Fruit fly (Drosophila melanogaster): ENCODE measurements around the gene CG31198.

DNA sequence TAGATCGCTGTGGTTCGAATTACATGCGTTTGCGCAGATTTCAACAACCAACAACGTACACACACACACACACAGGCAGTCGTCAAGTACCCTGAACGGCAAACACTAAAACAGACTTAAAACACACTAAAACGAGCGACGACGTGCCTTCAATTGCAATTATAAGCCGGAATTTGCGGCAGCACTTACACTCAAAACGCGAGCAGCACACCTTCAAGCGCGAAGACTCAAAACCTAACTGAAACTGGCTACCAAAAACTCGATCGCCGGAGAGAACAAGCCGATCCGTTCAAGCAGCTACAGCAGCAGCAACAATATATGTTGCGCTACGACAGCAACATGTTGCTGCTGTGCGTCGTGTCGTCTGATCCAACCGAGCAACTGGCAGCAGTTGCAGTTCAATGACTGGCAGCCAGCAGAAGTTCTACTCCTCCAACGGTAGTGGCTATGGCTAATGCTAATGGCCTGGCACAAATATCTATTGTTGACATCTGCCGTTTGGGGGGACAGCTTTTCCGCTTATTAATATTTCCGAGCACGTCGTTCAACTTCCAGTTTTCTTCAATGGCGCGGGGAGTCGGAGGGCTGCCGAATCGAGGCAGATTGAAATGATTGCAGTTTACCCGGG lies 28.3 kb downstream of the CG31198 start, which contains the start of gene tsl:
- TF ChIP-seq CTCF (optimal IDR thresholded peaks at IDR 0.05) (no peak), CG8478 (optimal IDR thresholded peaks at IDR 0.05) (no peak)
